Worm (Caenorhabditis elegans) whole organism, L1 larva: Measurements from ENCODE around the gene nep-4.
A peak's percentile ranks its signal among the peaks of the same experiment; 100 is the strongest.

Source experiments
- C34B4.2 ChIP-seq: sonication (generic microtip); optimal IDR thresholded peaks from 2 replicates; lab custom pipeline; 2017; ENCODE audit warnings: mild to moderate bottlenecking, missing genetic modification characterization, missing compliant biosample characterization
- aha-1 ChIP-seq: fragments of 150-350 bp; optimal IDR thresholded peaks from 2 replicates; lab custom pipeline; 2014; ENCODE audit warnings: missing biosample characterization, missing genetic modification characterization
- alr-1 ChIP-seq: fragments of 200-800 bp; sonication (Bioruptor generic); optimal IDR thresholded peaks from 2 replicates; lab custom pipeline; 2018; ENCODE audit warnings: borderline replicate concordance, mild to moderate bottlenecking, missing genetic modification characterization, missing compliant biosample characterization
- blmp-1 ChIP-seq: fragments of 150-350 bp; optimal IDR thresholded peaks from 2 replicates; lab custom pipeline; 2014; ENCODE audit warnings: missing biosample characterization, missing genetic modification characterization
- ceh-90 ChIP-seq: sonication (generic microtip); optimal IDR thresholded peaks from 2 replicates; lab custom pipeline; 2016; ENCODE audit warnings: missing genetic modification characterization, missing compliant biosample characterization
- dsc-1 ChIP-seq: sonication (generic microtip); optimal IDR thresholded peaks from 2 replicates; lab custom pipeline; 2016; ENCODE audit warnings: mild to moderate bottlenecking, missing genetic modification characterization, missing compliant biosample characterization
- efl-3 ChIP-seq: fragments of 200-800 bp; sonication (Bioruptor generic); optimal IDR thresholded peaks from 2 replicates; lab custom pipeline; 2018; ENCODE audit warnings: mild to moderate bottlenecking, missing genetic modification characterization, missing compliant biosample characterization
- egl-13 ChIP-seq: sonication (generic microtip); optimal IDR thresholded peaks from 2 replicates; lab custom pipeline; 2016; ENCODE audit warnings: missing genotype, missing genetic modification reagents, missing genetic modification characterization, missing compliant biosample characterization
- egl-27 ChIP-seq, 2 experiments: fragments of 150-350 bp in 1 of 2; sonication (generic microtip); optimal IDR thresholded peaks; 3 replicates each; lab custom pipeline; 2017 to 2018; ENCODE audit warnings: missing biosample characterization in 2 of 2, missing genetic modification characterization in 2 of 2, missing genetic modification reagents in 2 of 2
- fkh-10 ChIP-seq: sonication (generic microtip); optimal IDR thresholded peaks from 2 replicates; lab custom pipeline; 2017; ENCODE audit warnings: missing biosample characterization, missing genetic modification reagents, missing genetic modification characterization
- fkh-4 ChIP-seq: sonication (generic microtip); optimal IDR thresholded peaks from 2 replicates; lab custom pipeline; 2016; ENCODE audit warnings: missing compliant biosample characterization, missing genetic modification characterization, borderline replicate concordance
- grh-1 ChIP-seq: fragments of 200-800 bp; sonication (Bioruptor generic); IDR thresholded peaks from 2 replicates; pipeline ENCODE4 v1.3.6; 2022; ENCODE audit warnings: missing genetic modification reagents, missing genetic modification characterization, missing compliant biosample characterization
- hpl-2 ChIP-seq: fragments of 150-350 bp; optimal IDR thresholded peaks from 2 replicates; lab custom pipeline; 2014; ENCODE audit warnings: missing biosample characterization, missing genetic modification reagents, missing genetic modification characterization
- lin-13 ChIP-seq: fragments of 150-350 bp; optimal IDR thresholded peaks from 2 replicates; lab custom pipeline; 2014; ENCODE audit warnings: missing biosample characterization, missing genetic modification reagents, missing genetic modification characterization
- lin-14 ChIP-seq: fragments of 200-800 bp; sonication (Bioruptor generic); optimal IDR thresholded peaks from 2 replicates; lab custom pipeline; 2018; ENCODE audit warnings: mild to moderate bottlenecking, missing genetic modification characterization, moderate library complexity, missing compliant biosample characterization
- lin-15B ChIP-seq: fragments of 150-350 bp; sonication (generic microtip); optimal IDR thresholded peaks from 3 replicates; lab custom pipeline; 2014; ENCODE audit warnings: missing biosample characterization, missing genetic modification characterization
- lin-39 ChIP-seq: fragments of 150-350 bp; optimal IDR thresholded peaks from 2 replicates; lab custom pipeline; 2014; ENCODE audit warnings: missing biosample characterization, missing genetic modification reagents, missing genetic modification characterization
- lsy-2 ChIP-seq, 2 experiments: fragments of 150-350 bp; optimal IDR thresholded peaks; 2 replicates each; lab custom pipeline; 2014; ENCODE audit warnings: missing biosample characterization in 2 of 2, missing genetic modification characterization in 2 of 2
- mdl-1 ChIP-seq, 2 experiments: fragments of 150-350 bp; optimal IDR thresholded peaks; 2 replicates each; lab custom pipeline; 2014 to 2017; ENCODE audit warnings: missing biosample characterization in 2 of 2, missing genetic modification characterization in 2 of 2, inconsistent platforms in 1 of 2
- mef-2 ChIP-seq: fragments of 150-350 bp; optimal IDR thresholded peaks from 2 replicates; lab custom pipeline; 2014; ENCODE audit warnings: missing biosample characterization, missing genetic modification characterization
- nhr-11 ChIP-seq: fragments of 150-350 bp; optimal IDR thresholded peaks from 2 replicates; lab custom pipeline; 2014; ENCODE audit warnings: missing biosample characterization, missing genetic modification characterization
- nhr-19 ChIP-seq: fragments of 200-800 bp; sonication (Bioruptor generic); conservative IDR thresholded peaks from 2 replicates; pipeline ENCODE4 v1.3.6; 2022; ENCODE audit warnings: missing genetic modification characterization, missing compliant biosample characterization
- nhr-20 ChIP-seq: sonication (generic microtip); optimal IDR thresholded peaks from 2 replicates; lab custom pipeline; 2016; ENCODE audit warnings: mild to moderate bottlenecking, missing genetic modification characterization, missing compliant biosample characterization
- nhr-71 ChIP-seq: sonication (generic microtip); optimal IDR thresholded peaks from 2 replicates; lab custom pipeline; 2016; ENCODE audit warnings: mild to moderate bottlenecking, missing genetic modification characterization, moderate library complexity, missing compliant biosample characterization
- nhr-77 ChIP-seq: fragments of 150-350 bp; optimal IDR thresholded peaks from 2 replicates; lab custom pipeline; 2014; ENCODE audit warnings: missing biosample characterization, missing genetic modification characterization
- nhr-84 ChIP-seq: sonication (generic microtip); optimal IDR thresholded peaks from 2 replicates; lab custom pipeline; 2017; ENCODE audit warnings: missing biosample characterization, missing genetic modification characterization
- nhr-90 ChIP-seq: sonication (generic microtip); optimal IDR thresholded peaks from 2 replicates; lab custom pipeline; 2016; ENCODE audit warnings: mild to moderate bottlenecking, missing genetic modification characterization, missing compliant biosample characterization; ENCODE audit not compliant: poor library complexity
- pag-3 ChIP-seq: sonication (generic microtip); optimal IDR thresholded peaks from 2 replicates; lab custom pipeline; 2017; ENCODE audit warnings: missing genetic modification characterization, mild to moderate bottlenecking, missing compliant biosample characterization, antibody characterized with exemption, borderline replicate concordance; ENCODE audit not compliant: insufficient read depth
- rnt-1 ChIP-seq: sonication (generic microtip); optimal IDR thresholded peaks from 2 replicates; lab custom pipeline; 2016; ENCODE audit warnings: mild to moderate bottlenecking, missing genetic modification characterization, moderate library complexity, missing compliant biosample characterization
- snpc-4 ChIP-seq: fragments of 150-350 bp; optimal IDR thresholded peaks from 2 replicates; lab custom pipeline; 2014; ENCODE audit warnings: missing biosample characterization, missing genetic modification characterization
- snu-23 ChIP-seq: sonication (generic microtip); optimal IDR thresholded peaks from 2 replicates; lab custom pipeline; 2016; ENCODE audit warnings: missing genetic modification characterization, missing compliant biosample characterization
- sptf-1 ChIP-seq: fragments of 150-350 bp; optimal IDR thresholded peaks from 2 replicates; lab custom pipeline; 2014; ENCODE audit warnings: missing biosample characterization, missing genetic modification characterization
- swsn-7 ChIP-seq: sonication (generic microtip); optimal IDR thresholded peaks from 2 replicates; lab custom pipeline; 2016; ENCODE audit warnings: missing genetic modification characterization, missing compliant biosample characterization
- tbx-2 ChIP-seq: sonication (generic microtip); optimal IDR thresholded peaks from 2 replicates; lab custom pipeline; 2016; ENCODE audit warnings: missing genetic modification characterization, missing compliant biosample characterization
- tlp-1 ChIP-seq: fragments of 150-350 bp; optimal IDR thresholded peaks from 2 replicates; lab custom pipeline; 2014; ENCODE audit warnings: missing biosample characterization, missing genetic modification characterization
- unc-130 ChIP-seq: fragments of 150-350 bp; optimal IDR thresholded peaks from 2 replicates; lab custom pipeline; 2017; ENCODE audit warnings: missing biosample characterization, missing genetic modification characterization, inconsistent platforms
- unc-30 ChIP-seq: sonication (generic microtip); optimal IDR thresholded peaks from 2 replicates; lab custom pipeline; 2017; ENCODE audit warnings: missing biosample characterization, missing genetic modification characterization
- vab-15 ChIP-seq: sonication (generic microtip); optimal IDR thresholded peaks from 2 replicates; lab custom pipeline; 2017; ENCODE audit warnings: missing genotype, mild to moderate bottlenecking, missing genetic modification characterization, missing compliant biosample characterization
- xbp-1 ChIP-seq: sonication (generic microtip); optimal IDR thresholded peaks from 2 replicates; lab custom pipeline; 2016; ENCODE audit warnings: missing genetic modification characterization, missing compliant biosample characterization
- zag-1 ChIP-seq: fragments of 150-350 bp; optimal IDR thresholded peaks from 2 replicates; lab custom pipeline; 2014; ENCODE audit warnings: missing biosample characterization, missing genetic modification characterization
- zip-4 ChIP-seq: fragments of 200-800 bp; sonication (Bioruptor generic); optimal IDR thresholded peaks from 2 replicates; lab custom pipeline; 2018; ENCODE audit warnings: mild to moderate bottlenecking, missing genetic modification characterization, moderate library complexity, missing compliant biosample characterization

nep-4 gene

ce11 chrX:6825840-6826239, 37.4 kb downstream of the nep-4 start, which contains the start of gene F41B4.1:
F41B4.1 (minus strand) TSS chrX:6825862.
- no peak for TF ChIP-seq nhr-90
- TF ChIP-seq lsy-2 (tag; optimal IDR thresholded peaks at IDR 0.05; lab: Kevin White, UChicago) = peak; percentile 21 to 61
- TF ChIP-seq ceh-90 (tag; lab: Kevin White, UChicago) = no peak
- TF ChIP-seq unc-130 (tag; lab: Kevin White, UChicago) = peak; percentile 66
- TF ChIP-seq zip-4 = no peak
- no peak for TF ChIP-seq hpl-2 (GFP tag; lab: Kevin White, UChicago)
- peak; percentile 63 for TF ChIP-seq mef-2 (tag; lab: Kevin White, UChicago)
- TF ChIP-seq mdl-1 (tag; optimal IDR thresholded peaks at IDR 0.05; lab: Kevin White, UChicago) = peak in 1 of 2 experiments; percentile 37
- TF ChIP-seq unc-30 = no peak
- peak; percentile 35 for TF ChIP-seq nhr-20
- no peak for TF ChIP-seq swsn-7 (tag; lab: Kevin White, UChicago)
- no peak for TF ChIP-seq sptf-1 (tag; lab: Kevin White, UChicago)
- no peak for TF ChIP-seq nhr-84 (tag; lab: Kevin White, UChicago)
- TF ChIP-seq blmp-1 (tag; lab: Kevin White, UChicago) = no peak
- TF ChIP-seq snpc-4 (tag; lab: Kevin White, UChicago) = no peak
- TF ChIP-seq dsc-1 = peak; percentile 87
- TF ChIP-seq lin-39 (tag; lab: Kevin White, UChicago) = peak; percentile 40
- TF ChIP-seq zag-1 = no peak
- TF ChIP-seq grh-1 (GFP tag; lab: Robert Waterston, UW) = no peak
- no peak for TF ChIP-seq xbp-1
- peak; percentile 74 for TF ChIP-seq rnt-1 (tag; lab: Kevin White, UChicago)
- peak; percentile 84 for TF ChIP-seq nhr-71 (tag; lab: Kevin White, UChicago)
- TF ChIP-seq tbx-2 (tag; lab: Kevin White, UChicago) = peak; percentile 21
- peak; percentile 59 for TF ChIP-seq nhr-19 (GFP tag; lab: Robert Waterston, UW)
- no peak for TF ChIP-seq egl-13 (tag; lab: Kevin White, UChicago)
- peak; percentile 67 for TF ChIP-seq snu-23 (GFP tag; lab: Kevin White, UChicago)
- no peak for TF ChIP-seq nhr-77 (tag; lab: Kevin White, UChicago)
- peak; percentile 89 for TF ChIP-seq lin-14
- TF ChIP-seq fkh-4 (tag; lab: Kevin White, UChicago) = peak; percentile 39
- peak; percentile 94 for TF ChIP-seq pag-3 (tag; lab: Kevin White, UChicago)

DNA sequence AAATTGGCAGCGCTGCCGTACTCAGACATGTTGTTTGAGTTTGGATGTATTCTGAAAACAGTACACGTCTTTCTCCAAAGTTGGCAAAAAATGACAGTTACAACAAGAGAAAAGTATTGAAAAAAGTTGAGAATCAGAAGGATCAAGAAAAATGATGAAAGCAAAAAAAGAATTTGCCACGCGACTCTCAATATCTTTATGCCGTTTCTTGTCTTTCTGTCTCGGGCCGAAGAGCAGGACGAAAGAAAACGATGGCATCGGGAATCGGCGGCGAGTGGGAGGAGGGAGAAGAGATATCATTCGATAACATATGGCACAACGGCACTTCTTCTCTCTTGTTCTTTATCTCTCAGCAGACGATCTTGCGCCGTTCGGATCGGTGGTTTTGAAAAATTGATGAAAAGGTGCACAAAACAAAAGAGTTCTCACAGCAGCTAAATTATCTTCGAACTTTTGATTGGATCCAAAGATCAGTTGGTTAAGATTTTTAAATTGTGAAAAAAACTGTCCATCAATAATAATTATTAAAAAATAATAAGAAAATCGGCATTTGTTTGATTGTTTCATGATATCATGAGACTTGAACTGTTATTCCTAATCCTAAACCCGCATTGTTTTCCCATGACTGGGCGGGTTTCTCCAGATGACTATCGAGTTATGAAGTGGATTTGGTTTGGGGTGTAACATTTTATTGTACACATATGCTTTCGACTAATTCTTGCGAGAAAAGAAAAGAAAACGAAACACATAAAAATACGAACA, 39.8 kb downstream of the nep-4 start, which contains the start of gene gei-15:
Gene gei-15, minus strand, starts transcription at position 51 of the 762 bp plus-strand sequence.
- TF ChIP-seq snpc-4 (tag; lab: Kevin White, UChicago) (no peak), nhr-84 (tag; lab: Kevin White, UChicago) (no peak), blmp-1 (tag; lab: Kevin White, UChicago) (no peak), dsc-1 (peak; percentile 52), nhr-11 (tag; lab: Kevin White, UChicago) (no peak), lin-15B (tag; lab: Kevin White, UChicago) (no peak), nhr-71 (tag; lab: Kevin White, UChicago) (peak; percentile 22), vab-15 (no peak), pag-3 (tag; lab: Kevin White, UChicago) (peak; percentile 90), lin-13 (GFP tag; lab: Kevin White, UChicago) (no peak), snu-23 (GFP tag; lab: Kevin White, UChicago) (peak; percentile 23), efl-3 (GFP tag; lab: Kevin White, UChicago) (no peak), rnt-1 (tag; lab: Kevin White, UChicago) (peak; percentile 52), lin-14 (peak; percentile 52), egl-27 (tag; optimal IDR thresholded peaks at IDR 0.05; lab: Kevin White, UChicago) (no peak), xbp-1 (no peak), fkh-4 (tag; lab: Kevin White, UChicago) (no peak), aha-1 (tag; lab: Kevin White, UChicago) (no peak), fkh-10 (GFP tag; lab: Kevin White, UChicago) (no peak), tlp-1 (tag; lab: Kevin White, UChicago) (no peak), unc-30 (no peak), C34B4.2 (tag; lab: Kevin White, UChicago) (no peak), alr-1 (no peak)
